Worm (Caenorhabditis elegans) whole organism, mixed stage, embryonic: ENCODE data around the gene Y17D7B.2.

Experiments used
- M03D4.4 ChIP-seq: sonication (generic microtip); optimal IDR thresholded peaks from 2 replicates; lab custom pipeline; 2017; ENCODE audit warnings: mild to moderate bottlenecking, missing genetic modification characterization, missing compliant biosample characterization
- bed-3 ChIP-seq: fragments of 200-800 bp; sonication (Bioruptor generic); optimal IDR thresholded peaks from 3 replicates; lab custom pipeline; 2018; ENCODE audit warnings: mild to moderate bottlenecking, missing genetic modification characterization, moderate library complexity, missing compliant biosample characterization
- blmp-1 ChIP-seq: fragments of 150-350 bp; optimal IDR thresholded peaks from 2 replicates; lab custom pipeline; 2014; ENCODE audit warnings: missing biosample characterization, missing genetic modification characterization
- ceh-83 ChIP-seq: fragments of 200-800 bp; sonication (Bioruptor generic); optimal IDR thresholded peaks from 2 replicates; lab custom pipeline; 2018; ENCODE audit warnings: mild to moderate bottlenecking, missing genetic modification characterization, missing compliant biosample characterization
- ces-1 ChIP-seq: fragments of 150-350 bp; optimal IDR thresholded peaks from 2 replicates; lab custom pipeline; 2014; ENCODE audit warnings: missing biosample characterization, missing genetic modification reagents, missing genetic modification characterization
- cnd-1 ChIP-seq: fragments of 200-800 bp; sonication (Bioruptor generic); optimal IDR thresholded peaks from 2 replicates; lab custom pipeline; 2018; ENCODE audit warnings: mild to moderate bottlenecking, missing genetic modification characterization, missing compliant biosample characterization
- drap-1 ChIP-seq: fragments of 200-800 bp; sonication (Bioruptor generic); optimal IDR thresholded peaks from 3 replicates; lab custom pipeline; 2018; ENCODE audit warnings: mild to moderate bottlenecking, missing genetic modification characterization, missing compliant biosample characterization
- elt-1 ChIP-seq: sonication (generic microtip); optimal IDR thresholded peaks from 2 replicates; lab custom pipeline; 2017; ENCODE audit warnings: missing genetic modification characterization, mild to moderate bottlenecking, missing compliant biosample characterization, antibody characterized with exemption, moderate library complexity, borderline replicate concordance; ENCODE audit not compliant: insufficient read depth
- elt-3 ChIP-seq: fragments of 150-350 bp; optimal IDR thresholded peaks from 2 replicates; lab custom pipeline; 2014; ENCODE audit warnings: missing biosample characterization, missing genetic modification characterization
- flh-1 ChIP-seq: fragments of 200-800 bp; sonication (Bioruptor generic); optimal IDR thresholded peaks from 2 replicates; lab custom pipeline; 2018; ENCODE audit warnings: mild to moderate bottlenecking, missing genetic modification characterization, moderate library complexity, missing compliant biosample characterization
- ham-2 ChIP-seq: fragments of 200-800 bp; sonication (Bioruptor generic); optimal IDR thresholded peaks from 2 replicates; lab custom pipeline; 2018; ENCODE audit warnings: mild to moderate bottlenecking, missing genetic modification characterization, missing compliant biosample characterization
- hlh-1 ChIP-seq: fragments of 150-350 bp; optimal IDR thresholded peaks from 2 replicates; lab custom pipeline; 2014; ENCODE audit warnings: missing biosample characterization, missing genetic modification reagents, missing genetic modification characterization
- lin-13 ChIP-seq: fragments of 150-350 bp; optimal IDR thresholded peaks from 2 replicates; lab custom pipeline; 2014; ENCODE audit warnings: missing biosample characterization, missing genetic modification characterization
- lsy-2 ChIP-seq: fragments of 150-350 bp; optimal IDR thresholded peaks from 2 replicates; lab custom pipeline; 2014; ENCODE audit warnings: missing biosample characterization, missing genetic modification characterization
- mab-5 ChIP-seq: fragments of 150-350 bp; optimal IDR thresholded peaks from 2 replicates; lab custom pipeline; 2014; ENCODE audit warnings: missing biosample characterization, missing genetic modification characterization
- mep-1 ChIP-seq: fragments of 150-350 bp; optimal IDR thresholded peaks from 2 replicates; lab custom pipeline; 2017; ENCODE audit warnings: missing biosample characterization, missing genetic modification reagents, missing genetic modification characterization, inconsistent platforms
- nhr-12 ChIP-seq: fragments of 150-350 bp; optimal IDR thresholded peaks from 2 replicates; lab custom pipeline; 2014; ENCODE audit warnings: missing biosample characterization, missing genetic modification characterization
- nhr-2 ChIP-seq: fragments of 150-350 bp; optimal IDR thresholded peaks from 2 replicates; lab custom pipeline; 2014; ENCODE audit warnings: missing biosample characterization, missing genetic modification characterization
- nhr-237 ChIP-seq: fragments of 150-350 bp; optimal IDR thresholded peaks from 2 replicates; lab custom pipeline; 2014; ENCODE audit warnings: missing biosample characterization, missing genetic modification characterization
- nhr-76 ChIP-seq: sonication (generic microtip); optimal IDR thresholded peaks from 2 replicates; lab custom pipeline; 2017; ENCODE audit warnings: missing biosample characterization, missing genetic modification characterization
- pha-4 ChIP-seq: fragments of 150-350 bp; optimal IDR thresholded peaks from 2 replicates; lab custom pipeline; 2018; ENCODE audit warnings: missing biosample characterization, missing genetic modification reagents, missing genetic modification characterization
- sem-2 ChIP-seq: fragments of 200-800 bp; sonication (Bioruptor generic); optimal IDR thresholded peaks from 2 replicates; lab custom pipeline; 2018; ENCODE audit warnings: mild to moderate bottlenecking, missing genetic modification characterization, missing compliant biosample characterization
- snpc-4 ChIP-seq: fragments of 150-350 bp; optimal IDR thresholded peaks from 2 replicates; lab custom pipeline; 2014; ENCODE audit warnings: missing biosample characterization, missing genetic modification characterization
- sptf-1 ChIP-seq: sonication (generic microtip); optimal IDR thresholded peaks from 2 replicates; lab custom pipeline; 2017; ENCODE audit warnings: mild to moderate bottlenecking, missing genetic modification characterization, moderate library complexity, missing compliant biosample characterization
- tbx-8 ChIP-seq: fragments of 200-800 bp; sonication (Bioruptor generic); optimal IDR thresholded peaks from 2 replicates; lab custom pipeline; 2018; ENCODE audit warnings: mild to moderate bottlenecking, missing genetic modification characterization, moderate library complexity, missing compliant biosample characterization
- unc-120 ChIP-seq: sonication (generic microtip); optimal IDR thresholded peaks from 2 replicates; lab custom pipeline; 2017; ENCODE audit warnings: missing genetic modification characterization, missing compliant biosample characterization; ENCODE audit not compliant: poor library complexity, severe bottlenecking
- unc-39 ChIP-seq: fragments of 150-350 bp; optimal IDR thresholded peaks from 2 replicates; lab custom pipeline; 2014; ENCODE audit warnings: missing biosample characterization, missing genetic modification characterization
- unc-62 ChIP-seq: fragments of 150-350 bp; optimal IDR thresholded peaks from 2 replicates; lab custom pipeline; 2014; ENCODE audit warnings: missing biosample characterization, missing genetic modification reagents, missing genetic modification characterization
- ztf-11 ChIP-seq: fragments of 150-350 bp; optimal IDR thresholded peaks from 2 replicates; lab custom pipeline; 2014; ENCODE audit warnings: missing biosample characterization, missing genetic modification characterization

The Y17D7B.2 gene

ce11 chrV:18790658-18791057, 3.1 kb downstream of the Y17D7B.2 start, which contains the start of gene nhr-231:
TSS of gene nhr-231 (plus strand) at chrV:18790958.
- no peak for TF ChIP-seq lin-13 (tag; lab: Kevin White, UChicago)
- no peak for TF ChIP-seq mab-5
- no peak for TF ChIP-seq cnd-1 (tag; lab: Kevin White, UChicago)
- no peak for TF ChIP-seq tbx-8
- no peak for TF ChIP-seq snpc-4 (tag; lab: Kevin White, UChicago)
- TF ChIP-seq hlh-1 (tag; lab: Kevin White, UChicago): no peak
- no peak for TF ChIP-seq lsy-2 (tag; lab: Kevin White, UChicago)
- TF ChIP-seq pha-4 (tag; lab: Kevin White, UChicago): no peak
- no peak for TF ChIP-seq nhr-12 (tag; lab: Kevin White, UChicago)
- TF ChIP-seq drap-1 (GFP tag; lab: Kevin White, UChicago): no peak
- TF ChIP-seq nhr-237 (tag; lab: Kevin White, UChicago): no peak
- no peak for TF ChIP-seq ces-1 (GFP tag; lab: Kevin White, UChicago)
- TF ChIP-seq unc-62: no peak
- no peak for TF ChIP-seq elt-1 (tag; lab: Kevin White, UChicago)
- TF ChIP-seq M03D4.4 (tag; lab: Kevin White, UChicago): no peak

DNA sequence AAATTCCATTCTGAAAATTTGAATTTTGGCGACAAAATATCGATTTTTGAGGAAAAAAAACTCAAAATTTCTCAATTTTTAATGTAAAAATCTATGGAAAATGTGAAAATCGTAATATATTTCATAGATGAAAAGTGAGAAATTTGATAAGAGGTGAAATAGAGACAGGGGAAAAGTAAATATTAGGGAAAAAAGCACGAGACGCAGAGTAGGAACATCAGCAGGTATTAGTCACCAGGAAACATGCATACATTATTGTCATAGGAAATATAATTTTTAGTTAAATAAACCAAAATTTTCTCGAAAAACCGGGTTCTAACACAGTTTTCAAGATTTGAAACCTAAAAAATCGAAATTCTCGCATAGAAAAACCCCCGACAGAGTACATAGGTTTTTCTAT, 13.3 kb downstream of the Y17D7B.2 start, which contains the start of gene nhr-170:
Gene nhr-170 (minus strand): TSS at position 16 of the 400 bp plus-strand sequence.
- TF ChIP-seq nhr-237 (tag; lab: Kevin White, UChicago): no peak
- TF ChIP-seq sptf-1: no peak
- no peak for TF ChIP-seq nhr-2 (tag; lab: Kevin White, UChicago)
- TF ChIP-seq nhr-76 (tag; lab: Kevin White, UChicago): no peak
- TF ChIP-seq flh-1: no peak
- no peak for TF ChIP-seq blmp-1
- TF ChIP-seq, all 35 proteins: peak for 0

- no peak for TF ChIP-seq bed-3
- TF ChIP-seq M03D4.4 (tag; lab: Kevin White, UChicago): no peak
- no peak for TF ChIP-seq mep-1 (tag; lab: Kevin White, UChicago)
- TF ChIP-seq sem-2 (GFP tag; lab: Kevin White, UChicago): no peak
- TF ChIP-seq elt-3 (tag; lab: Kevin White, UChicago): no peak
Measured at ce11 chrV:18802077-18802476, 14.5 kb downstream of the Y17D7B.2 start, which contains the start of gene C54E10.11. TSS of gene C54E10.11 (minus strand) at chrV:18802177.

- TF ChIP-seq nhr-237 (tag; lab: Kevin White, UChicago): no peak
- TF ChIP-seq M03D4.4 (tag; lab: Kevin White, UChicago): no peak
- TF ChIP-seq tbx-8: no peak
- TF ChIP-seq ceh-83 (GFP tag; lab: Kevin White, UChicago): no peak
- no peak for TF ChIP-seq elt-3 (tag; lab: Kevin White, UChicago)
- TF ChIP-seq elt-1 (tag; lab: Kevin White, UChicago): no peak
- TF ChIP-seq unc-120: no peak
- no peak for TF ChIP-seq mep-1 (tag; lab: Kevin White, UChicago)
- TF ChIP-seq nhr-2 (tag; lab: Kevin White, UChicago): no peak
- TF ChIP-seq drap-1 (GFP tag; lab: Kevin White, UChicago): no peak
- no peak for TF ChIP-seq unc-39 (tag; lab: Kevin White, UChicago)
- no peak for TF ChIP-seq unc-62
- TF ChIP-seq, all 35 proteins: peak for 0
Measured at ce11 chrV:18803260-18803659, 15.7 kb downstream of the Y17D7B.2 start, which contains the start of gene C54E10.10. TSS of gene C54E10.10 (minus strand) at chrV:18803360.

DNA sequence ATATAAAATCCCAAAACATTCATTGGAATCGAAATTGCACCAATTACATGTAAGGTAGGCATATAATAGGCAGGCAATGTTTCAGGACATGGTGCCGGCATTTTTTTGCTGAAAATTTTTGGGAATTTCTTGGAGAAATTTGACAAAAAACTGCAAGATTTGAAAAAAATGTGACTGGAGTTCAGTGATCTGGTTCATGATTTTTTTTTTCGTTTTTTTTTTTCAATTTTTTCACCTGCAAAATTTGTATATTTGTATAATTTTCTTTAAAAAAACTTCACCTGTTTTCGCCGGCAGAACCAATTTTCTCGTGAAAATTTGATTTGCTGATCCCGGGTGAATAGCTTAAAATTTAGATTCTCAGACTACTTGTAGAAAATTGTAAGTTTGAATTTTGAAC, 18.9 kb downstream of the Y17D7B.2 start, which contains the start of gene sri-10:
Gene sri-10 (minus strand): TSS at position 101 of the 400 bp plus-strand sequence.
- TF ChIP-seq pha-4 (tag; lab: Kevin White, UChicago) (no peak), flh-1 (no peak), unc-39 (tag; lab: Kevin White, UChicago) (no peak), ztf-11 (no peak), nhr-76 (tag; lab: Kevin White, UChicago) (no peak), sem-2 (GFP tag; lab: Kevin White, UChicago) (no peak), ces-1 (GFP tag; lab: Kevin White, UChicago) (no peak), blmp-1 (no peak), hlh-1 (tag; lab: Kevin White, UChicago) (no peak), elt-1 (tag; lab: Kevin White, UChicago) (no peak), ham-2 (GFP tag; lab: Kevin White, UChicago) (no peak), nhr-2 (tag; lab: Kevin White, UChicago) (no peak), lsy-2 (tag; lab: Kevin White, UChicago) (no peak), unc-120 (no peak)
